Fruit fly (Drosophila melanogaster): Measurements from ENCODE around the gene CG12104.

CG12104 gene

DNA sequence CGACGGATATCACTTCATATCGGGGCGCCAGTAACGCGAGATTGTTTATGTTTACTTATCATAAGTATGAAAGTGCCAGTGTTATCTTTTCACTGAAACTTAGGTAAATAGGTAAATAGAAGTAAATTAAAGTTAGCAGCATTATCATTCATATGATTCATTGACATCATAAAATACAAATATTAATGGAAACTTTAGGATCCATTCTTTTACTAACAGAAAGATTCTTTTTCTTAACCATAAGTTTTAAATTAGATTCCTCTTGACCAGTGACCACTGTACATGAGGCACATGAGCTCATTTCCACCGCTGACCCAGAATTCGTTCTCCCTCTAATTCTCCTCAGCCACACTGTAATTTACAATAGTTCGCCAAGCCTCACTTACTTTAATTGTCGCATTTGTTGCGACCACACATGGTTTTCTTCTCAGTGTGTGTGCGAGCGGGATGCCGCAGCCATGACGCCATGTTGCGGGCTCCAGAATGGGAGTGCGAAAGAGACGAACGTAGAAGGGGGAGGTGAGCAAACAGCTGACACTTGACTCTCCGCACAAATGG, 24.0 kb downstream of the CG12104 start (continued):
- no peak for TF ChIP-seq Bteb2 (GFP tag; optimal IDR thresholded peaks at IDR 0.05)
- peak; percentile 19 for TF ChIP-seq CG7556 (GFP tag; optimal IDR thresholded peaks at IDR 0.05)
- no peak for TF ChIP-seq esg (GFP tag; conservative IDR thresholded peaks at IDR 0.05)
- TF ChIP-seq ato (GFP tag; IDR thresholded peaks at IDR 0.05; ENCODE audit: partially characterized antibody): no peak
- peak; percentile 48; the same call in 2 of the 3 replicates for TF ChIP-seq H15 (GFP tag; IDR thresholded peaks at IDR 0.05)
- TF ChIP-seq Ada2b (GFP tag; IDR thresholded peaks at IDR 0.05): peak; percentile 33; the same call in 1 of the 2 replicates
- peak; percentile 12 for TF ChIP-seq Hr3 (GFP tag; optimal IDR thresholded peaks at IDR 0.05)
- peak; percentile 34; the same call in 1 of the 2 replicates for TF ChIP-seq Ptx1 (GFP tag; IDR thresholded peaks at IDR 0.05)
- TF ChIP-seq dan (GFP tag; IDR thresholded peaks at IDR 0.05): no peak
- TF ChIP-seq row (GFP tag; IDR thresholded peaks at IDR 0.05): peak; percentile 57; the same call in 2 of the 3 replicates
- peak; percentile 64 for TF ChIP-seq Asciz (GFP tag; optimal IDR thresholded peaks at IDR 0.05)
- no peak for TF ChIP-seq sc (optimal IDR thresholded peaks at IDR 0.05)
- no peak for TF ChIP-seq sc (GFP tag; optimal IDR thresholded peaks at IDR 0.05)
- no peak for TF ChIP-seq CG3163 (GFP tag; optimal IDR thresholded peaks at IDR 0.05)
- TF ChIP-seq bsh (GFP tag; optimal IDR thresholded peaks at IDR 0.05): peak in 1 of 2 experiments; percentile 58
- no peak for TF ChIP-seq gce (GFP tag; IDR thresholded peaks at IDR 0.05)
- peak; percentile 19 for TF ChIP-seq CG2116 (GFP tag; optimal IDR thresholded peaks at IDR 0.05)
- no peak for TF ChIP-seq HLH54F (GFP tag; optimal IDR thresholded peaks at IDR 0.05)
- TF ChIP-seq CG3281 (GFP tag; optimal IDR thresholded peaks at IDR 0.05): peak; percentile 56
- TF ChIP-seq CG12744 (GFP tag; optimal IDR thresholded peaks at IDR 0.05): peak; percentile 22
- TF ChIP-seq CG4360 (GFP tag; IDR thresholded peaks at IDR 0.05): no peak
- TF ChIP-seq her (GFP tag; optimal IDR thresholded peaks at IDR 0.05): peak; percentile 6
- TF ChIP-seq CG10147 (GFP tag; optimal IDR thresholded peaks at IDR 0.05): peak; percentile 1
- TF ChIP-seq toy (GFP tag; IDR thresholded peaks at IDR 0.05): 0 out of 2 replicates have a peak, but pooled peaks have one; percentile 6
- peak; percentile 7 for TF ChIP-seq CoRest (tag; optimal IDR thresholded peaks at IDR 0.05)
- TF ChIP-seq kah (GFP tag; optimal IDR thresholded peaks at IDR 0.05): no peak
- TF ChIP-seq luna (GFP tag; optimal IDR thresholded peaks at IDR 0.05): no peak
- TF ChIP-seq CG2678 (tag; optimal IDR thresholded peaks at IDR 0.05): peak; percentile 68
- no peak for TF ChIP-seq Spps (tag; optimal IDR thresholded peaks at IDR 0.05)
- no peak for TF ChIP-seq btn (GFP tag; optimal IDR thresholded peaks at IDR 0.05)
- TF ChIP-seq pho (GFP tag; optimal IDR thresholded peaks at IDR 0.05): no peak
- peak; percentile 75 for TF ChIP-seq phol (tag; optimal IDR thresholded peaks at IDR 0.05)
- peak; percentile 34 for TF ChIP-seq Chrac-16 (GFP tag; optimal IDR thresholded peaks at IDR 0.05)
- peak; percentile 28 for TF ChIP-seq CG6854 (GFP tag; optimal IDR thresholded peaks at IDR 0.05)
- peak; percentile 28 for TF ChIP-seq pum (GFP tag; optimal IDR thresholded peaks at IDR 0.05)
- peak; percentile 15 for TF ChIP-seq CG4854 (GFP tag; optimal IDR thresholded peaks at IDR 0.05)
- no peak for TF ChIP-seq ewg (GFP tag; optimal IDR thresholded peaks at IDR 0.05)
- TF ChIP-seq TFAM (GFP tag; optimal IDR thresholded peaks at IDR 0.05): no peak
- peak; percentile 54 for TF ChIP-seq CG5180 (GFP tag; optimal IDR thresholded peaks at IDR 0.05)
- TF ChIP-seq CG11504 (tag; optimal IDR thresholded peaks at IDR 0.05): peak; percentile 63
- TF ChIP-seq Adf1 (GFP tag; IDR thresholded peaks at IDR 0.05): no peak
- no peak for TF ChIP-seq CG5953 (GFP tag; IDR thresholded peaks at IDR 0.05)
- no peak for TF ChIP-seq ttk (GFP tag; IDR thresholded peaks at IDR 0.05)
- no peak for TF ChIP-seq CG10274 (GFP tag; optimal IDR thresholded peaks at IDR 0.05)
- TF ChIP-seq CG8281 (tag; optimal IDR thresholded peaks at IDR 0.05): no peak
- TF ChIP-seq Dip2 (GFP tag; IDR thresholded peaks at IDR 0.05): no peak
- TF ChIP-seq CG12659 (GFP tag; optimal IDR thresholded peaks at IDR 0.05): peak; percentile 31
- TF ChIP-seq Rfx (GFP tag; IDR thresholded peaks at IDR 0.05): peak; percentile 49
- no peak for TF ChIP-seq CG8089 (GFP tag; optimal IDR thresholded peaks at IDR 0.05)
- TF ChIP-seq CG7987 (GFP tag; optimal IDR thresholded peaks at IDR 0.05): no peak
- no peak for TF ChIP-seq org-1 (GFP tag; optimal IDR thresholded peaks at IDR 0.05)
